Worm (Caenorhabditis elegans) whole organism, mixed stage, embryonic: Measurements from ENCODE around the gene zyg-11.

Source experiments
- drap-1 ChIP-seq: fragments of 200-800 bp; sonication (Bioruptor generic); optimal IDR thresholded peaks from 3 replicates; lab custom pipeline; 2018; ENCODE audit warnings: mild to moderate bottlenecking, missing genetic modification characterization, missing compliant biosample characterization
- elt-3 ChIP-seq: fragments of 150-350 bp; optimal IDR thresholded peaks from 2 replicates; lab custom pipeline; 2014; ENCODE audit warnings: missing biosample characterization, missing genetic modification characterization
- ham-2 ChIP-seq: fragments of 200-800 bp; sonication (Bioruptor generic); optimal IDR thresholded peaks from 2 replicates; lab custom pipeline; 2018; ENCODE audit warnings: mild to moderate bottlenecking, missing genetic modification characterization, missing compliant biosample characterization
- lin-32 ChIP-seq: fragments of 200-800 bp; sonication (Bioruptor generic); optimal IDR thresholded peaks from 2 replicates; lab custom pipeline; 2018; ENCODE audit warnings: mild to moderate bottlenecking, missing genetic modification characterization, missing compliant biosample characterization
- lsy-2 ChIP-seq: fragments of 150-350 bp; optimal IDR thresholded peaks from 2 replicates; lab custom pipeline; 2014; ENCODE audit warnings: missing biosample characterization, missing genetic modification characterization
- mls-2 ChIP-seq: sonication (generic microtip); optimal IDR thresholded peaks from 2 replicates; lab custom pipeline; 2016; ENCODE audit warnings: mild to moderate bottlenecking, missing genetic modification characterization, moderate library complexity, missing compliant biosample characterization
- nhr-237 ChIP-seq: fragments of 150-350 bp; optimal IDR thresholded peaks from 2 replicates; lab custom pipeline; 2014; ENCODE audit warnings: missing biosample characterization, missing genetic modification characterization
- sem-2 ChIP-seq: fragments of 200-800 bp; sonication (Bioruptor generic); optimal IDR thresholded peaks from 2 replicates; lab custom pipeline; 2018; ENCODE audit warnings: mild to moderate bottlenecking, missing genetic modification characterization, missing compliant biosample characterization
- snpc-4 ChIP-seq: fragments of 150-350 bp; optimal IDR thresholded peaks from 2 replicates; lab custom pipeline; 2014; ENCODE audit warnings: missing biosample characterization, missing genetic modification characterization
- unc-62 ChIP-seq: fragments of 150-350 bp; optimal IDR thresholded peaks from 2 replicates; lab custom pipeline; 2014; ENCODE audit warnings: missing biosample characterization, missing genetic modification reagents, missing genetic modification characterization

DNA sequence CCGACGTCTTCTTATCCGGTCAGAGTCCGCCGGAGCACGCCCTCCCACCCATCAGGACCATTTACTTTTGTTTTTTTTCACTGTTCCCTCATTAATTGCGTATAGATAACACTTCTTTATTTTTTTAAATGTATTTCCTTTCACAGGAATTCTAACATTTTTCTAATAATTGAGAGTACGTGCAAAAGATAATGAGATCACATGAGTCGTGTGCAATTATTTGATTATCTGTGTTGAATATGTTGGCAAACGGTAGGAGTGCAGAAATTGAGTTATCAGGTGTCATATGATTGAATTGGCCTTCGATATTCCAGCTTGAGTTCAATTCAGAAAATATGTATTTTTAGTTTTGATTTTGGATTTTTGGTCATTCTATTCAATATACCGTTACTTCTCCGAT, 49.1 kb upstream of the zyg-11 start:
- TF ChIP-seq elt-3 (tag; lab: Kevin White, UChicago) (no peak), lin-32 (GFP tag; lab: Kevin White, UChicago) (no peak), snpc-4 (tag; lab: Kevin White, UChicago) (no peak), lsy-2 (tag; lab: Kevin White, UChicago) (no peak), ham-2 (GFP tag; lab: Kevin White, UChicago) (no peak), unc-62 (no peak), drap-1 (GFP tag; lab: Kevin White, UChicago) (no peak), nhr-237 (no peak), mls-2 (tag; lab: Kevin White, UChicago) (no peak), sem-2 (GFP tag; lab: Kevin White, UChicago) (no peak)
